Fruit fly (Drosophila melanogaster): Measurements from ENCODE around the gene CG32212.

Gene CG32212

dm6 chr3L:19516547-19516946 lies 29.2 kb downstream of the CG32212 start:
- TF ChIP-seq Jra (GFP tag; optimal IDR thresholded peaks at IDR 0.05): no peak
- TF ChIP-seq lola (GFP tag; optimal IDR thresholded peaks at IDR 0.05): no peak
- no peak for TF ChIP-seq Hnf4 (GFP tag; optimal IDR thresholded peaks at IDR 0.05)
- TF ChIP-seq GATAd (GFP tag; optimal IDR thresholded peaks at IDR 0.05): no peak
- TF ChIP-seq CrebA (GFP tag; optimal IDR thresholded peaks at IDR 0.05; ENCODE audit: borderline replicate concordance): no peak
- TF ChIP-seq brk (GFP tag; optimal IDR thresholded peaks at IDR 0.05): no peak
- TF ChIP-seq sv (GFP tag; optimal IDR thresholded peaks at IDR 0.05): peak; percentile 60
- TF ChIP-seq Sp1 (GFP tag; optimal IDR thresholded peaks at IDR 0.05): no peak
- TF ChIP-seq fru (GFP tag; optimal IDR thresholded peaks at IDR 0.05): peak; percentile 55
- peak; percentile 84 for TF ChIP-seq dmrt93B (GFP tag; optimal IDR thresholded peaks at IDR 0.05)
- no peak for TF ChIP-seq dl (GFP tag; optimal IDR thresholded peaks at IDR 0.05; ENCODE audit: insufficient read depth in 1 of 2, partially characterized antibody in 2 of 2)
- TF ChIP-seq OdsH (GFP tag; optimal IDR thresholded peaks at IDR 0.05): no peak
- TF ChIP-seq CG9705 (GFP tag; optimal IDR thresholded peaks at IDR 0.05): peak; percentile 73
- TF ChIP-seq dsf (GFP tag; optimal IDR thresholded peaks at IDR 0.05; ENCODE audit: borderline replicate concordance): no peak
- TF ChIP-seq br (GFP tag; optimal IDR thresholded peaks at IDR 0.05): peak; percentile 47
- TF ChIP-seq Rel (GFP tag; optimal IDR thresholded peaks at IDR 0.05): no peak
- no peak for TF ChIP-seq Rel (tag; optimal IDR thresholded peaks at IDR 0.05)
- TF ChIP-seq h (GFP tag; optimal IDR thresholded peaks at IDR 0.05): peak; percentile 62
- no peak for TF ChIP-seq pan (optimal IDR thresholded peaks at IDR 0.05)
- TF ChIP-seq CG32264 (GFP tag; optimal IDR thresholded peaks at IDR 0.05): no peak
- TF ChIP-seq HLH106 (tag; optimal IDR thresholded peaks at IDR 0.05): peak; percentile 66
- no peak for TF ChIP-seq Abd-B (GFP tag; optimal IDR thresholded peaks at IDR 0.05)
- TF ChIP-seq Hr83 (GFP tag; optimal IDR thresholded peaks at IDR 0.05; ENCODE audit: poor library complexity, severe bottlenecking): peak; percentile 83
- no peak for TF ChIP-seq Vsx2 (GFP tag; optimal IDR thresholded peaks at IDR 0.05; ENCODE audit: partially characterized antibody)
- no peak for TF ChIP-seq psq (GFP tag; optimal IDR thresholded peaks at IDR 0.05)
- no peak for TF ChIP-seq tai (GFP tag; optimal IDR thresholded peaks at IDR 0.05)
- TF ChIP-seq ey (GFP tag; optimal IDR thresholded peaks at IDR 0.05): no peak
- no peak for TF ChIP-seq usp (GFP tag; optimal IDR thresholded peaks at IDR 0.05)
- no peak for TF ChIP-seq woc (GFP tag; optimal IDR thresholded peaks at IDR 0.05)
- TF ChIP-seq Mio (GFP tag; optimal IDR thresholded peaks at IDR 0.05): no peak
- TF ChIP-seq Hr78 (GFP tag; optimal IDR thresholded peaks at IDR 0.05): no peak
- no peak for TF ChIP-seq sage (GFP tag; optimal IDR thresholded peaks at IDR 0.05)
- TF ChIP-seq rgr (GFP tag; optimal IDR thresholded peaks at IDR 0.05): peak; percentile 65
- no peak for TF ChIP-seq foxo (GFP tag; optimal IDR thresholded peaks at IDR 0.05)
- TF ChIP-seq N (GFP tag; optimal IDR thresholded peaks at IDR 0.05): no peak
- TF ChIP-seq jim (GFP tag; optimal IDR thresholded peaks at IDR 0.05): no peak
- TF ChIP-seq Myc (optimal IDR thresholded peaks at IDR 0.05): peak; percentile 42
- no peak for TF ChIP-seq Dfd (GFP tag; optimal IDR thresholded peaks at IDR 0.05)
- TF ChIP-seq Dif (GFP tag; optimal IDR thresholded peaks at IDR 0.05; ENCODE audit: partially characterized antibody): no peak

dm6 chr3L:19518232-19518631 lies 30.9 kb downstream of the CG32212 start, which contains the start of gene Cpr76Ba:
Gene Cpr76Ba, minus strand, starts transcription at chr3L:19518332.
- no peak for TF ChIP-seq Dfd (GFP tag; optimal IDR thresholded peaks at IDR 0.05)

- TF ChIP-seq OdsH (GFP tag; optimal IDR thresholded peaks at IDR 0.05) (no peak), jim (GFP tag; optimal IDR thresholded peaks at IDR 0.05) (no peak), Jra (GFP tag; optimal IDR thresholded peaks at IDR 0.05) (no peak), tai (GFP tag; optimal IDR thresholded peaks at IDR 0.05) (no peak), CG32264 (GFP tag; optimal IDR thresholded peaks at IDR 0.05) (no peak), CrebA (GFP tag; optimal IDR thresholded peaks at IDR 0.05; ENCODE audit: borderline replicate concordance) (no peak), fru (GFP tag; optimal IDR thresholded peaks at IDR 0.05) (no peak), psq (GFP tag; optimal IDR thresholded peaks at IDR 0.05) (no peak), dmrt93B (GFP tag; optimal IDR thresholded peaks at IDR 0.05) (no peak), foxo (GFP tag; optimal IDR thresholded peaks at IDR 0.05) (no peak), lola (GFP tag; optimal IDR thresholded peaks at IDR 0.05) (no peak)
Measured at dm6 chr3L:19519349-19519748, 32.0 kb downstream of the CG32212 start, which contains the start of gene Cpr76Bb. Gene Cpr76Bb, plus strand, starts transcription at chr3L:19519649.
